Fruit fly (Drosophila melanogaster): ENCODE measurements around the gene Dred.

Gene Dred

DNA sequence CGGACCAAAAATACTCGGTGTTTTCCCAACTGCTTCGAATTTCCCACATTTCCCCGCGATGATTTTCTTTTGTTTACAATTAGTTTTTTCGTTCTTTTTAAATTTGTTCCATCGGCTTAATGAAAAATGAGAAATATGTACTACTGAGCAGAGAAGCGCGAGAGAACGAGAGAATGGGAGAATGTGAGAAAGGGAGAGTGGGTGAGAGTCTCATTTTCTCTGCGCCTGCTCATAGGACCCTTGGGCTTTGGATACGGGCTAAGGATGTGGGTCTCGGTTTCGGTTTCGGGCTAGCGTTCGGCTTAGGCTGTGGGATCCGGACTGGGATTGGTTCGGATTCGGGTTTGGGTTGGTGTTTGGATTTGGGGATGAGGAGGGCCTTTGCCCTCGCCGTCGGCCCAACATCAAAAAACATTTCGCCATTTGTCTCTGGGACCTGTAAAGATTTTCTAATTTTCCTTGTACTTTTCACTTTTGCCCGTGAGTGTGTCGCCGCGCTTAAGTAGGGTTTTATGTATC, 36.8 kb upstream of the Dred start:
- TF ChIP-seq CG8319 (GFP tag; optimal IDR thresholded peaks at IDR 0.05), result no peak
- no peak for TF ChIP-seq fd85E (GFP tag; optimal IDR thresholded peaks at IDR 0.05)
- peak; percentile 6 for TF ChIP-seq Eip78C (GFP tag)
- TF ChIP-seq CG6163 (GFP tag; IDR thresholded peaks at IDR 0.05), result no peak
- TF ChIP-seq Hr4 (GFP tag; optimal IDR thresholded peaks at IDR 0.05), result no peak

DNA sequence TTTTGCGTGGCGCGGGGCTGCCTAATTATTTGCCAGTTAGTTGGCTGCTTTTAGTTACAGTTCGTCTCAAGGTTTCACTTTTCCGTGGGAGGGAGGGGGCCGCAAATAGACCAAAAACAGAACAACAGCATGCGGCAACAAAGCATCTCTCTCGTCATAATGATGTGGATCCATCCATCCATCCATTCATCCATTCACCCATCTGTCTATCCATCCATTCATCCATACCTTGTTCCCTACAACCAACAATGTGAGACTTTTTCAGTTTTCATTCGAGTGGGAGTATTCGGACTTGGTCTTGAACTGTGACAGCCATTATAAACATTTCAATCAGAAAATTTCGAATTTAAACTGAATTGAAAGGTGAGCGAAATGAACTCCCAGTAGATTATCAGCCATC, 35.3 kb upstream of the Dred start:
- TF ChIP-seq fkh (GFP tag; optimal IDR thresholded peaks at IDR 0.05), result no peak
- TF ChIP-seq net (GFP tag; optimal IDR thresholded peaks at IDR 0.05), result no peak

- TF ChIP-seq Hr38 (GFP tag; optimal IDR thresholded peaks at IDR 0.05) (no peak), Eip78C (GFP tag) (peak; percentile 20), pdm3 (GFP tag; optimal IDR thresholded peaks at IDR 0.05) (peak; percentile 4), CG34406 (GFP tag; optimal IDR thresholded peaks at IDR 0.05) (no peak), Ets96B (tag; optimal IDR thresholded peaks at IDR 0.05) (no peak), CG8632 (GFP tag; optimal IDR thresholded peaks at IDR 0.05) (peak; percentile 29), Eip75B (GFP tag; optimal IDR thresholded peaks at IDR 0.05) (no peak), CG32006 (GFP tag; optimal IDR thresholded peaks at IDR 0.05) (no peak), dsx (GFP tag; optimal IDR thresholded peaks at IDR 0.05; ENCODE audit: poor library complexity, severe bottlenecking) (no peak), Ets21C (GFP tag; optimal IDR thresholded peaks at IDR 0.05) (no peak), net (GFP tag; optimal IDR thresholded peaks at IDR 0.05) (no peak), Sox102F (GFP tag; optimal IDR thresholded peaks at IDR 0.05) (peak; percentile 30), CG8319 (GFP tag; optimal IDR thresholded peaks at IDR 0.05) (no peak), CG7368 (GFP tag; optimal IDR thresholded peaks at IDR 0.05) (peak; percentile 7), CG10631 (GFP tag; optimal IDR thresholded peaks at IDR 0.05) (no peak), esn (GFP tag; optimal IDR thresholded peaks at IDR 0.05) (peak; percentile 44), fkh (GFP tag; optimal IDR thresholded peaks at IDR 0.05) (peak; percentile 94), fd59A (GFP tag; optimal IDR thresholded peaks at IDR 0.05) (no peak), topi (GFP tag; optimal IDR thresholded peaks at IDR 0.05) (no peak), CG11902 (GFP tag; optimal IDR thresholded peaks at IDR 0.05) (no peak), CG3032 (tag; optimal IDR thresholded peaks at IDR 0.05) (no peak), CG11294 (GFP tag; IDR thresholded peaks at IDR 0.05) (no peak), dac (GFP tag; optimal IDR thresholded peaks at IDR 0.05) (no peak), Hr4 (GFP tag; optimal IDR thresholded peaks at IDR 0.05) (no peak), CG6854 (GFP tag; optimal IDR thresholded peaks at IDR 0.05) (no peak), Sox15 (GFP tag; optimal IDR thresholded peaks at IDR 0.05) (no peak), CG9139 (GFP tag; optimal IDR thresholded peaks at IDR 0.05) (no peak), Sox14 (GFP tag; optimal IDR thresholded peaks at IDR 0.05) (no peak), CG4318 (GFP tag; optimal IDR thresholded peaks at IDR 0.05) (no peak), fd85E (GFP tag; optimal IDR thresholded peaks at IDR 0.05) (no peak), CG1621 (tag; optimal IDR thresholded peaks at IDR 0.05) (no peak), spab (GFP tag; optimal IDR thresholded peaks at IDR 0.05) (no peak), CG6808 (GFP tag; optimal IDR thresholded peaks at IDR 0.05) (no peak), eg (GFP tag; IDR thresholded peaks at IDR 0.05) (no peak), CG6792 (GFP tag; optimal IDR thresholded peaks at IDR 0.05) (peak; percentile 14), Smox (GFP tag; optimal IDR thresholded peaks at IDR 0.05) (peak; percentile 14), CG10669 (GFP tag; optimal IDR thresholded peaks at IDR 0.05) (no peak), CG8119 (GFP tag; IDR thresholded peaks at IDR 0.05) (no peak), CG15336 (GFP tag; IDR thresholded peaks at IDR 0.05) (no peak), Eip93F (GFP tag; optimal IDR thresholded peaks at IDR 0.05) (no peak), CG6276 (GFP tag; optimal IDR thresholded peaks at IDR 0.05) (no peak), acj6 (GFP tag; optimal IDR thresholded peaks at IDR 0.05) (no peak), CG16779 (tag; optimal IDR thresholded peaks at IDR 0.05) (no peak), CG11762 (GFP tag; optimal IDR thresholded peaks at IDR 0.05; ENCODE audit: insufficient read depth) (no peak), svp (GFP tag) (peak; percentile 25), ss (GFP tag; optimal IDR thresholded peaks at IDR 0.05) (no peak), Gug (GFP tag; IDR thresholded peaks at IDR 0.05) (no peak)
Measured at dm6 chr3L:19575650-19576049, 31.6 kb upstream of the Dred start.

Data from whole organism, prepupa.